Worm (Caenorhabditis elegans): Measurements from ENCODE around the gene mltn-11.

DNA sequence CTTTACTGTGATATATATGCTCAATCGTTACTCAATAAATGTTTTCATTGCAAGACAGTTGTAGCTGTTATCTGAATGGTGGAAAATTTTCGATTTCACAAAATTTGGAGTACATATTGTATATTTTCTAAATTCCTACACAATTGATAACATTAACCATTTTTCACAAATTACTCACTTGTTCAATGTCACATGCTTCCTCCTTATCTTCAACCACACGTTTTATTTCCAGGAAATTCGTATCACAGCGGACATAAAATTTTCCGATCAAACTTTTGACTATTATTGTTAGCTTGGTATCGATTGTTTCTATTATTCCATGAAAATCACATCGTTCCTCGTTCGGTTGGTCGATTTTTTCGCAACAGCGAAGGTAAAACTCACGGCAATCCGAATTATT, 27.5 kb upstream of the mltn-11 start:
- TF ChIP-seq him-1 (tag; optimal IDR thresholded peaks at IDR 0.05): no peak
- TF ChIP-seq W03F9.2 (tag; optimal IDR thresholded peaks at IDR 0.05): no peak

All from whole organism, L4/young adult.